Fruit fly (Drosophila melanogaster) Kc167 (cell line): ENCODE measurements around the gene Mst87F.

Experiments
- Myc ChIP-seq: fragments of >200 bp; optimal IDR thresholded peaks from 2 replicates; lab custom pipeline; 2017; ENCODE audit warnings: missing external identifiers
- Sin3A ChIP-seq: fragments of >200 bp; optimal IDR thresholded peaks from 2 replicates; lab custom pipeline; 2018; ENCODE audit warnings: missing external identifiers
- insv ChIP-seq: fragments of >200 bp; optimal IDR thresholded peaks from 3 replicates; lab custom pipeline; 2018; ENCODE audit warnings: missing external identifiers

dm6 chr3R:13779241-13779683 lies 48.5 kb downstream of the Mst87F start, which contains the start of the genes CG42375 and CG9288:
- TF ChIP-seq Myc (lab: Kevin White, UChicago) = no peak
- TF ChIP-seq Sin3A = no peak
- no peak for TF ChIP-seq insv (lab: Kevin White, UChicago)
